Fruit fly (Drosophila melanogaster) whole organism, embryonic: ENCODE measurements around the gene CG9626.

Experiments used
- Abd-B ChIP-seq: fragments of 200-800 bp; sonication (Bioruptor generic); optimal IDR thresholded peaks from 2 replicates; lab custom pipeline; 2018; ENCODE audit warnings: missing biosample characterization, mild to moderate bottlenecking, missing genetic modification characterization, moderate library complexity
- Adf1 ChIP-seq: fragments of 200-800 bp; sonication (Bioruptor generic); IDR thresholded peaks from 2 replicates; pipeline ENCODE4 v1.3.6; 2022; ENCODE audit warnings: missing biosample characterization, missing genetic modification characterization
- CG10959 ChIP-seq: fragments of 200-800 bp; sonication (Bioruptor generic); IDR thresholded peaks from 2 replicates; pipeline ENCODE4 v1.3.6; 2022; ENCODE audit warnings: missing biosample characterization, missing genetic modification characterization
- CG10979 ChIP-seq: fragments of 200-800 bp; sonication (Bioruptor generic); optimal IDR thresholded peaks from 2 replicates; lab custom pipeline; 2018; ENCODE audit warnings: missing biosample characterization, mild to moderate bottlenecking, missing genetic modification characterization, moderate library complexity
- CG14965 ChIP-seq: fragments of 200-800 bp; sonication (Bioruptor generic); optimal IDR thresholded peaks from 2 replicates; lab custom pipeline; 2016; ENCODE audit warnings: missing biosample characterization, missing genetic modification characterization, borderline replicate concordance
- CG16815 ChIP-seq: fragments of 200-800 bp; sonication (Bioruptor generic); optimal IDR thresholded peaks from 3 replicates; lab custom pipeline; 2017; ENCODE audit warnings: missing biosample characterization, mild to moderate bottlenecking, missing genetic modification characterization
- CG17186 ChIP-seq: fragments of 200-800 bp; sonication (Bioruptor generic); optimal IDR thresholded peaks from 3 replicates; lab custom pipeline; 2017; ENCODE audit warnings: missing biosample characterization, missing genetic modification reagents, missing genetic modification characterization
- CG17802 ChIP-seq: fragments of 200-800 bp; sonication (Bioruptor generic); optimal IDR thresholded peaks from 2 replicates; lab custom pipeline; 2018; ENCODE audit warnings: missing biosample characterization, mild to moderate bottlenecking, missing genetic modification characterization, moderate library complexity
- CG2120 ChIP-seq: fragments of 200-800 bp; sonication (Bioruptor generic); optimal IDR thresholded peaks from 3 replicates; lab custom pipeline; 2016; ENCODE audit warnings: missing biosample characterization, missing genetic modification characterization
- CG3407 ChIP-seq: fragments of 200-800 bp; sonication (Bioruptor generic); optimal IDR thresholded peaks from 2 replicates; lab custom pipeline; 2018; ENCODE audit warnings: missing biosample characterization, mild to moderate bottlenecking, missing genetic modification characterization
- CG6813 ChIP-seq: fragments of 200-800 bp; sonication (Bioruptor generic); optimal IDR thresholded peaks from 2 replicates; lab custom pipeline; 2017; ENCODE audit warnings: missing biosample characterization, missing genetic modification characterization, mild to moderate bottlenecking, moderate library complexity, missing genetic modification reagents
- CG7963 ChIP-seq: fragments of 200-800 bp; sonication (Bioruptor generic); IDR thresholded peaks from 3 replicates; pipeline ENCODE4 v1.3.6; 2022; ENCODE audit warnings: missing biosample characterization, missing genetic modification characterization; ENCODE audit not compliant: partially characterized antibody
- CG9609 ChIP-seq: fragments of 200-800 bp; sonication (Bioruptor generic); optimal IDR thresholded peaks from 3 replicates; lab custom pipeline; 2016; ENCODE audit warnings: missing biosample characterization, missing genetic modification characterization
- CG9932 ChIP-seq: fragments of 200-800 bp; sonication (Bioruptor generic); IDR thresholded peaks from 2 replicates; pipeline ENCODE4 v1.3.6; 2022; ENCODE audit warnings: missing biosample characterization, missing genetic modification characterization
- Dip2 ChIP-seq: fragments of 200-800 bp; sonication (Bioruptor generic); IDR thresholded peaks from 2 replicates; pipeline ENCODE4 v1.3.6; 2022; ENCODE audit warnings: missing biosample characterization, missing genetic modification characterization
- E2f1 ChIP-seq: fragments of 200-800 bp; sonication (Bioruptor generic); IDR thresholded peaks from 2 replicates; pipeline ENCODE4 v1.3.6; 2022; ENCODE audit warnings: missing biosample characterization, missing genetic modification characterization
- E2f2 ChIP-seq: fragments of 200-800 bp; sonication (Bioruptor generic); IDR thresholded peaks from 2 replicates; pipeline ENCODE4 v1.3.6; 2022; ENCODE audit warnings: missing biosample characterization, missing genetic modification characterization
- ERR ChIP-seq: fragments of 200-800 bp; sonication (Bioruptor generic); optimal IDR thresholded peaks from 2 replicates; lab custom pipeline; 2016; ENCODE audit warnings: missing biosample characterization, missing genetic modification characterization
- Ets97D ChIP-seq: fragments of 200-800 bp; sonication (Bioruptor generic); optimal IDR thresholded peaks from 3 replicates; lab custom pipeline; 2016; ENCODE audit warnings: missing biosample characterization, missing genetic modification characterization
- GATAe ChIP-seq: fragments of 200-800 bp; sonication (Bioruptor generic); conservative IDR thresholded peaks from 2 replicates; pipeline ENCODE4 v1.3.6; 2022; ENCODE audit warnings: missing biosample characterization, missing genetic modification characterization
- HLH54F ChIP-seq: fragments of 200-800 bp; sonication (Bioruptor generic); optimal IDR thresholded peaks from 3 replicates; lab custom pipeline; 2016; ENCODE audit warnings: missing biosample characterization, missing genetic modification characterization
- HmgD ChIP-seq: fragments of 200-800 bp; sonication (Bioruptor generic); optimal IDR thresholded peaks from 3 replicates; lab custom pipeline; 2016; ENCODE audit warnings: missing biosample characterization, missing genetic modification characterization
- Jarid2 ChIP-seq: fragments of 200-800 bp; sonication (Bioruptor generic); optimal IDR thresholded peaks from 3 replicates; lab custom pipeline; 2017; ENCODE audit warnings: mild to moderate bottlenecking, missing biosample characterization, missing genetic modification reagents, missing genetic modification characterization
- MESR4 ChIP-seq: fragments of 200-800 bp; sonication (Bioruptor generic); optimal IDR thresholded peaks from 2 replicates; lab custom pipeline; 2018; ENCODE audit warnings: missing biosample characterization, mild to moderate bottlenecking, missing genetic modification characterization, moderate library complexity
- Max ChIP-seq: fragments of 200-800 bp; sonication (Bioruptor generic); optimal IDR thresholded peaks from 2 replicates; lab custom pipeline; 2016; ENCODE audit warnings: missing biosample characterization, mild to moderate bottlenecking, missing genetic modification characterization
- NFAT ChIP-seq: fragments of 200-800 bp; sonication (Bioruptor generic); IDR thresholded peaks from 2 replicates; pipeline ENCODE4 v1.3.6; 2022; ENCODE audit warnings: missing biosample characterization, missing genetic modification characterization
- Rfx ChIP-seq: fragments of 200-800 bp; sonication (Bioruptor generic); IDR thresholded peaks from 2 replicates; pipeline ENCODE4 v1.3.6; 2022; ENCODE audit warnings: missing biosample characterization, missing genetic modification characterization
- Scr ChIP-seq: fragments of 200-800 bp; sonication (Bioruptor generic); IDR thresholded peaks from 2 replicates; pipeline ENCODE4 v1.3.6; 2022; ENCODE audit warnings: missing biosample characterization, missing genetic modification characterization; ENCODE audit not compliant: partially characterized antibody
- Xbp1 ChIP-seq: fragments of 200-800 bp; sonication (Bioruptor generic); optimal IDR thresholded peaks from 3 replicates; lab custom pipeline; 2016; ENCODE audit warnings: missing biosample characterization, mild to moderate bottlenecking, missing genetic modification characterization
- aop ChIP-seq: fragments of 200-800 bp; sonication (Bioruptor generic); IDR thresholded peaks from 2 replicates; pipeline ENCODE4 v1.3.6; 2022; ENCODE audit warnings: missing biosample characterization, missing genetic modification characterization
- ase ChIP-seq: fragments of 200-800 bp; sonication (Bioruptor generic); IDR thresholded peaks from 3 replicates; pipeline ENCODE4 v1.3.6; 2022; ENCODE audit warnings: missing biosample characterization, missing genetic modification characterization
- cas ChIP-seq: fragments of 200-800 bp; sonication (Bioruptor generic); IDR thresholded peaks from 2 replicates; pipeline ENCODE4 v1.3.6; 2022; ENCODE audit warnings: missing biosample characterization, missing genetic modification characterization
- dm ChIP-seq: fragments of 200-800 bp; sonication (Bioruptor generic); optimal IDR thresholded peaks from 3 replicates; lab custom pipeline; 2016; ENCODE audit warnings: missing biosample characterization, missing genetic modification characterization
- dmrt11E ChIP-seq: fragments of 200-800 bp; sonication (Bioruptor generic); optimal IDR thresholded peaks from 3 replicates; lab custom pipeline; 2018; ENCODE audit warnings: missing biosample characterization, mild to moderate bottlenecking, missing genetic modification characterization, moderate library complexity
- dpn ChIP-seq, 2 experiments: fragments of 200-800 bp; sonication (Bioruptor generic); optimal IDR thresholded peaks; 3 replicates each; lab custom pipeline; 2016; ENCODE audit warnings: missing biosample characterization in 2 of 2, missing genetic modification characterization in 2 of 2
- fd102C ChIP-seq: fragments of 200-800 bp; sonication (Bioruptor generic); optimal IDR thresholded peaks from 2 replicates; lab custom pipeline; 2018; ENCODE audit warnings: missing biosample characterization, mild to moderate bottlenecking, missing genetic modification characterization, moderate library complexity
- ftz-f1 ChIP-seq: fragments of 200-800 bp; sonication (Bioruptor generic); optimal IDR thresholded peaks from 2 replicates; lab custom pipeline; 2016; ENCODE audit warnings: missing biosample characterization, missing genetic modification characterization
- gcm ChIP-seq: fragments of 200-800 bp; sonication (Bioruptor generic); optimal IDR thresholded peaks from 2 replicates; lab custom pipeline; 2019; ENCODE audit warnings: missing biosample characterization, mild to moderate bottlenecking, missing genetic modification characterization, moderate library complexity
- gcm2 ChIP-seq: fragments of 200-800 bp; sonication (Bioruptor generic); optimal IDR thresholded peaks from 2 replicates; lab custom pipeline; 2016; ENCODE audit warnings: missing biosample characterization, missing genetic modification characterization
- gfzf ChIP-seq: fragments of 200-800 bp; sonication (Bioruptor generic); optimal IDR thresholded peaks from 2 replicates; lab custom pipeline; 2016; ENCODE audit warnings: missing biosample characterization, mild to moderate bottlenecking, missing genetic modification characterization, moderate library complexity
- nerfin-1 ChIP-seq: fragments of 200-800 bp; sonication (Bioruptor generic); optimal IDR thresholded peaks from 3 replicates; lab custom pipeline; 2019; ENCODE audit warnings: missing biosample characterization, mild to moderate bottlenecking, missing genetic modification characterization, moderate library complexity
- nerfin-2 ChIP-seq: fragments of 200-800 bp; sonication (Bioruptor generic); IDR thresholded peaks from 2 replicates; pipeline ENCODE4 v1.3.6; 2022; ENCODE audit warnings: missing biosample characterization, missing genetic modification characterization; ENCODE audit not compliant: partially characterized antibody
- pho ChIP-seq: fragments of 200-800 bp; sonication (Bioruptor generic); optimal IDR thresholded peaks from 2 replicates; lab custom pipeline; 2016; ENCODE audit warnings: missing biosample characterization, missing genetic modification characterization
- seq ChIP-seq: fragments of 200-800 bp; sonication (Bioruptor generic); IDR thresholded peaks from 2 replicates; pipeline ENCODE4 v1.3.6; 2022; ENCODE audit warnings: missing biosample characterization, missing genetic modification characterization
- sob ChIP-seq: fragments of 200-800 bp; sonication (Bioruptor generic); IDR thresholded peaks from 2 replicates; pipeline ENCODE4 v1.3.6; 2022; ENCODE audit warnings: missing biosample characterization, missing genetic modification characterization
- sug ChIP-seq: fragments of 200-800 bp; optimal IDR thresholded peaks from 2 replicates; lab custom pipeline; 2019; ENCODE audit warnings: missing biosample characterization, mild to moderate bottlenecking, missing genetic modification characterization, moderate library complexity
- trem ChIP-seq: fragments of 200-800 bp; optimal IDR thresholded peaks from 3 replicates; lab custom pipeline; 2019; ENCODE audit warnings: missing biosample characterization, mild to moderate bottlenecking, missing genetic modification characterization, moderate library complexity
- zfh2 ChIP-seq: fragments of 200-800 bp; sonication (Bioruptor generic); optimal IDR thresholded peaks from 2 replicates; lab custom pipeline; 2016; ENCODE audit warnings: missing biosample characterization, missing genetic modification characterization

CG9626 gene

DNA sequence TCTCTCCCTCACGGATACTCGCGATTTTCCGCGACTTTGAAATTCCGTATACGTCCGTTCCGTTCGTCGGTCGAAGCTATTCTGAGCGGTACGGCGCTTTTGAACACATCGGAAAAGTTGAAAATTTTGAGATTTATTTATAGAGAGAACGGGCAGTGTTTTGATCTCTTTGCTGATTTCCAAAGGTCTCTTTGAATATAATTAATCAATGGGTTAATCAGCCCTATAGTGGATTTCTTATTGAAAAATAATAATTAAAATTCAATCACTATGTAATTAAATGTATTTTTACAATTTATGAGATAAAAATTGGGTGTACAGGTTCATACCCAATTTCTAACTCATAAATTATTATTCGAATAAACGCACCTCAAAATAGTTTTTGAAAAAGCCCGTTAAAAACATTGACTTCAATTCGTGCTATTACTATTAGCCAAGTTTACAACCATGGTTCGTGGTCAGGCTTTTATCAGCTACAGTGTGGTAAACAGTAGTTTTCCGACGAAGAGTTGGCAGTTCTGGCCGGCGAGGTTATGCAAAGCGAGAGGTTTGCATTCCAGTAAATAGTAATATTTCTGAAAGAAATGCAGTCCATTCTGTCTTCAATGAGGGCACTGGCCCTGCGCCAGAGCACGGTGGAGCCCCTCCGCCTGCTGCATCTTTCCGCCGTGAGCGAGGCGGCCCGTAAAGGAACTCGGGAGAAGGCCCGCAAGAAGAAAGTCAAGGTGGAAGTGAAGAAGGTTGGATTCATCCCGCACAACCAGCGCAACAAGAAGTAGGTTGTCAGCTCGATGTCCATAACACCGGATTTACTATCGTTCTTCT is at the start of gene CG9626, which contains the start of gene mRpL1:
Gene CG9626 (minus strand): TSS at position 51 of the 825 bp plus-strand sequence.
Gene mRpL1 (plus strand): TSS at position 513 of the 825 bp plus-strand sequence.
- TF ChIP-seq aop (GFP tag; lab: Robert Waterston, UW): no peak
- peak; percentile 10 for TF ChIP-seq CG9609 (GFP tag; lab: Kevin White, UChicago)
- TF ChIP-seq CG17802: peak; percentile 7
- TF ChIP-seq CG17186 (GFP tag; lab: Kevin White, UChicago): peak; percentile 64
- no peak for TF ChIP-seq CG7963 (GFP tag; lab: Robert Waterston, UW)
- no peak for TF ChIP-seq cas (GFP tag; lab: Robert Waterston, UW)
- 0 out of 2 replicates have a peak, but pooled peaks have one; percentile 12 for TF ChIP-seq nerfin-2 (GFP tag; lab: Robert Waterston, UW)
- no peak for TF ChIP-seq E2f1
- no peak for TF ChIP-seq gcm2 (GFP tag; lab: Kevin White, UChicago)
- TF ChIP-seq CG14965 (GFP tag; lab: Kevin White, UChicago): no peak
- peak; percentile 20 for TF ChIP-seq Xbp1
- peak; percentile 17 for TF ChIP-seq pho (GFP tag; lab: Kevin White, UChicago)
- TF ChIP-seq E2f2 (GFP tag; lab: Robert Waterston, UW): peak; percentile 53
- peak; percentile 32; the same call in 1 of the 2 replicates for TF ChIP-seq Rfx (GFP tag; lab: Robert Waterston, UW)
- peak; percentile 94 for TF ChIP-seq ftz-f1 (GFP tag; lab: Kevin White, UChicago)
- peak; percentile 69 for TF ChIP-seq dm
- TF ChIP-seq ase (GFP tag; lab: Robert Waterston, UW): no peak
- TF ChIP-seq dmrt11E (tag; lab: Kevin White, UChicago): peak; percentile 6
- no peak for TF ChIP-seq gcm (GFP tag; lab: Kevin White, UChicago)
- TF ChIP-seq seq (GFP tag; lab: Robert Waterston, UW): no peak
- peak; percentile 43 for TF ChIP-seq HmgD (GFP tag; lab: Kevin White, UChicago)
- peak; percentile 70; the same call in 1 of the 2 replicates for TF ChIP-seq GATAe (GFP tag; lab: Robert Waterston, UW)
- TF ChIP-seq dpn (GFP tag; optimal IDR thresholded peaks at IDR 0.05; lab: Kevin White, UChicago): peak in 1 of 2 experiments; percentile 43
- no peak for TF ChIP-seq fd102C (GFP tag; lab: Kevin White, UChicago)
- TF ChIP-seq Scr (GFP tag; lab: Robert Waterston, UW): peak; percentile 23; the same call in 1 of the 2 replicates
- no peak for TF ChIP-seq Dip2 (GFP tag; lab: Robert Waterston, UW)
- TF ChIP-seq Jarid2: no peak
- TF ChIP-seq CG6813 (GFP tag; lab: Kevin White, UChicago): no peak
- TF ChIP-seq gfzf (GFP tag; lab: Kevin White, UChicago): peak; percentile 63
- no peak for TF ChIP-seq CG10959 (GFP tag; lab: Robert Waterston, UW)
- TF ChIP-seq CG9932 (GFP tag; lab: Robert Waterston, UW): peak; percentile 28; the same call in 1 of the 2 replicates
- peak; percentile 100 for TF ChIP-seq trem (tag; lab: Kevin White, UChicago)
- TF ChIP-seq HLH54F (GFP tag; lab: Kevin White, UChicago): no peak
- peak; percentile 8 for TF ChIP-seq Max (GFP tag; lab: Kevin White, UChicago)
- peak; percentile 49 for TF ChIP-seq CG2120 (GFP tag; lab: Kevin White, UChicago)
- TF ChIP-seq ERR (GFP tag; lab: Kevin White, UChicago): peak; percentile 16
- TF ChIP-seq NFAT: peak; percentile 46; the same call in 1 of the 2 replicates
- TF ChIP-seq CG16815 (GFP tag; lab: Kevin White, UChicago): no peak
- TF ChIP-seq Abd-B: peak; percentile 78
- no peak for TF ChIP-seq CG3407 (GFP tag; lab: Kevin White, UChicago)
- TF ChIP-seq nerfin-1: peak; percentile 40
- TF ChIP-seq MESR4 (GFP tag; lab: Kevin White, UChicago): peak; percentile 78
- TF ChIP-seq sob (GFP tag; lab: Robert Waterston, UW): peak; percentile 55; the same call in 1 of the 2 replicates
- peak; percentile 46 for TF ChIP-seq sug (tag; lab: Kevin White, UChicago)
- peak; percentile 80 for TF ChIP-seq Ets97D
- TF ChIP-seq CG10979 (tag; lab: Kevin White, UChicago): peak; percentile 3
- TF ChIP-seq Adf1 (GFP tag; lab: Robert Waterston, UW): no peak
- TF ChIP-seq zfh2 (GFP tag; lab: Kevin White, UChicago): peak; percentile 47
